Worm (Caenorhabditis elegans) whole organism, young adult: ENCODE data around the gene pkn-1.

Experiments used
- D2030.7 ChIP-seq: fragments of 200-800 bp; sonication (Bioruptor generic); IDR thresholded peaks from 2 replicates; pipeline ENCODE4 v1.3.6; 2022; ENCODE audit warnings: missing genetic modification reagents, missing genetic modification characterization, missing compliant biosample characterization
- F39B2.1 ChIP-seq: fragments of 200-800 bp; sonication (Bioruptor generic); IDR thresholded peaks from 2 replicates; pipeline ENCODE4 v1.3.6; 2022; ENCODE audit warnings: missing genetic modification reagents, missing genetic modification characterization, missing compliant biosample characterization
- K11D2.4 ChIP-seq: fragments of 200-800 bp; sonication (Bioruptor generic); IDR thresholded peaks from 2 replicates; pipeline ENCODE4 v1.3.6; 2022; ENCODE audit warnings: missing genetic modification reagents, missing genetic modification characterization, missing compliant biosample characterization
- akir-1 ChIP-seq: fragments of 200-800 bp; sonication (Bioruptor generic); optimal IDR thresholded peaks from 2 replicates; lab custom pipeline; 2018; ENCODE audit warnings: mild to moderate bottlenecking, missing genetic modification characterization, moderate library complexity, missing compliant biosample characterization
- ama-1 ChIP-seq, 3 experiments: fragments of 150-350 bp in 1 of 3; sonication (generic microtip) in 2 of 3; optimal IDR thresholded peaks; 2 replicates each; lab custom pipeline; 2014 to 2018; ENCODE audit warnings: missing biosample characterization in 2 of 3, missing genetic modification characterization in 2 of 3, missing genetic modification reagents in 2 of 3
- attf-5 ChIP-seq: fragments of 200-800 bp; sonication (Bioruptor generic); optimal IDR thresholded peaks from 2 replicates; lab custom pipeline; 2018; ENCODE audit warnings: mild to moderate bottlenecking, missing genetic modification characterization, missing compliant biosample characterization
- hmg-1.2 ChIP-seq: fragments of 200-800 bp; sonication (Bioruptor generic); IDR thresholded peaks from 2 replicates; pipeline ENCODE4 v1.3.6; 2022; ENCODE audit warnings: missing genetic modification reagents, missing genetic modification characterization, missing compliant biosample characterization
- mel-28 ChIP-seq: sonication (generic microtip); optimal IDR thresholded peaks from 2 replicates; lab custom pipeline; 2016; ENCODE audit warnings: borderline replicate concordance, mild to moderate bottlenecking, missing genetic modification characterization, missing compliant biosample characterization
- nhr-27 ChIP-seq: fragments of 200-800 bp; sonication (Bioruptor generic); optimal IDR thresholded peaks from 2 replicates; lab custom pipeline; 2018; ENCODE audit warnings: mild to moderate bottlenecking, missing genetic modification characterization, moderate library complexity, missing compliant biosample characterization
- sea-2 ChIP-seq: fragments of 200-800 bp; sonication (Bioruptor generic); IDR thresholded peaks from 2 replicates; pipeline ENCODE4 v1.3.6; 2022; ENCODE audit warnings: missing genetic modification characterization, missing compliant biosample characterization
- unc-130 ChIP-seq: sonication (generic microtip); optimal IDR thresholded peaks from 2 replicates; lab custom pipeline; 2016; ENCODE audit warnings: missing genetic modification reagents, missing genetic modification characterization, missing compliant biosample characterization

- TF ChIP-seq unc-130 (GFP tag; lab: Kevin White, UChicago) (no peak), F39B2.1 (GFP tag; lab: Robert Waterston, UW) (no peak), K11D2.4 (GFP tag; lab: Robert Waterston, UW) (no peak), hmg-1.2 (GFP tag; lab: Robert Waterston, UW) (no peak), D2030.7 (GFP tag; lab: Robert Waterston, UW) (no peak), attf-5 (GFP tag; lab: Kevin White, UChicago) (no peak), akir-1 (GFP tag; lab: Kevin White, UChicago) (no peak), sea-2 (GFP tag; lab: Robert Waterston, UW) (no peak), ama-1 (optimal IDR thresholded peaks at IDR 0.05; lab: Kevin White, UChicago) (no peak), ama-1 (GFP tag; optimal IDR thresholded peaks at IDR 0.05; lab: Kevin White, UChicago) (no peak), nhr-27 (tag; lab: Kevin White, UChicago) (no peak), mel-28 (no peak)
These were observed 23.5 kb upstream of the pkn-1 start for ce11 chrX:10373581-10373980.
